Fruit fly (Drosophila melanogaster) whole organism: Measurements from ENCODE around the gene CG31091.

Experiments
- CG8478 ChIP-seq: fragments of >200 bp; optimal IDR thresholded peaks from 2 replicates; lab custom pipeline; 2018; ENCODE audit warnings: inconsistent platforms
- EcR ChIP-seq, 2 experiments: fragments of >200 bp; optimal IDR thresholded peaks; 2 replicates each; lab custom pipeline; 2017; ENCODE audit warnings: missing biosample characterization in 2 of 2, missing genetic modification characterization in 2 of 2, missing genetic modification reagents in 2 of 2
- psq ChIP-seq: fragments of >200 bp; optimal IDR thresholded peaks from 2 replicates; lab custom pipeline; 2017
- usp ChIP-seq: fragments of >200 bp; optimal IDR thresholded peaks from 2 replicates; lab custom pipeline; 2017; ENCODE audit warnings: missing biosample characterization, missing genetic modification characterization, mixed read lengths

- TF ChIP-seq usp (no peak), CG8478 (no peak), EcR (GFP tag; optimal IDR thresholded peaks at IDR 0.05; lab: Kevin White, UChicago) (no peak), psq (no peak)
Observed at dm6 chr3R:25906722-25907121, 7.0 kb downstream of the CG31091 start, which contains the start of gene kumpel.
